Worm (Caenorhabditis elegans): ENCODE measurements around the gene F49F1.17.
A peak's percentile ranks its signal among the peaks of the same experiment; 100 is the strongest.

Gene F49F1.17

DNA sequence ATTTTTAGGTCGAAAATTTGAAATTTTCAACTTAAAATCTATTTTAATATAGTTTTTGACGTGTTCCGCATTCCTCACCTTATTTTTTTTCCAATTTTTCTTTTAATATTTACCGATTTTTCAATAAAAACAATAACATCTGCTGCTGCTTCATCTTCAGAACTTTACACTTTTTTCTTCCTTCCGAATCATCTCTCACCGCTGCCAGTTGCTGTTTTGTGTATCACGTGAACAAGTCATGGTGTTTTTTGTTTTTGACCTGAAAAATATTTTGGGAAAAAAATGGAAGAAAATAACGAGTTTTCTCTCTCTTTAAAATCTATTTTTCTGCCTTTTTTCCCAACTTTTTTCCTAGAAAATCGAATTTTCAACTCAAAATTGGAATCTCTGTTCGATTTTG is 35.9 kb downstream of the F49F1.17 start:
- no peak for TF ChIP-seq K12H6.12 (tag; optimal IDR thresholded peaks at IDR 0.05)
- no peak for TF ChIP-seq efl-1 (GFP tag; optimal IDR thresholded peaks at IDR 0.05)
- TF ChIP-seq lin-40 (tag; optimal IDR thresholded peaks at IDR 0.05) = no peak
- TF ChIP-seq repo-1 (tag; optimal IDR thresholded peaks at IDR 0.05) = no peak
- no peak for TF ChIP-seq sea-2 (GFP tag; IDR thresholded peaks at IDR 0.05)
- no peak for TF ChIP-seq atf-7 (tag; optimal IDR thresholded peaks at IDR 0.05)

ce11 chrIV:4096940-4097339 is 38.7 kb downstream of the F49F1.17 start:
- TF ChIP-seq cebp-1 (GFP tag; IDR thresholded peaks at IDR 0.05) (no peak), cebp-1 (tag; optimal IDR thresholded peaks at IDR 0.05) (peak; percentile 67), dox-1 (GFP tag; IDR thresholded peaks at IDR 0.05) (no peak)

DNA sequence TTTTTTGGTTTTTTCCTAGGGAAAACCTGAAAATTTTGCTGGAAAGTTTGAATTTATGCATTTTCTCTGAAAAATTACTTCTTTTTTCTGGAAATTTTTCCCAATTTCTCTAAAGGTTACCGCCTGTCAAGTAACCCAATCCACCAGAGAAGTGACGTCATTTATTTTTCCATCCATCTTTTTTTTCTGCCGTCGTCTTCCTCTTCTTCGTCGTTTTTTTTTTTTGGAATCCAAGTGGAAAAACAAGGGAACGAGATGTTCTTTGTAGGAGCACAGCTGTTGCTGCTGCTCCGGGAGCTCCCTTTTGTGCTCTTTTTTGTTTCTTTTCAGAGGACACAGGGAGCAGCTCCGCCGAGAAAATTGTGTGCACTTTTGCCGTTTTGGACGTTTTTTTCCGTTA is 41.3 kb downstream of the F49F1.17 start:
- TF ChIP-seq ztf-18 (tag; optimal IDR thresholded peaks at IDR 0.05) (no peak), ztf-25 (GFP tag; IDR thresholded peaks at IDR 0.05) (no peak), K11D2.4 (GFP tag; IDR thresholded peaks at IDR 0.05) (0 out of 2 replicates have a peak, but pooled peaks have one; percentile 36), C17E4.6 (GFP tag; IDR thresholded peaks at IDR 0.05) (no peak), atf-7 (tag; optimal IDR thresholded peaks at IDR 0.05) (peak; percentile 62), mcd-1 (GFP tag; IDR thresholded peaks at IDR 0.05) (no peak), nhr-179 (tag; optimal IDR thresholded peaks at IDR 0.05) (no peak), ccch-3 (GFP tag; optimal IDR thresholded peaks at IDR 0.05) (no peak), lin-40 (tag; optimal IDR thresholded peaks at IDR 0.05) (no peak), snpc-1.3 (tag; optimal IDR thresholded peaks at IDR 0.05; ENCODE audit: insufficient read depth) (no peak), hlh-26 (GFP tag; conservative IDR thresholded peaks at IDR 0.05) (no peak), dox-1 (GFP tag; IDR thresholded peaks at IDR 0.05) (no peak), ZK185.1 (tag; optimal IDR thresholded peaks at IDR 0.05; ENCODE audit: poor library complexity, severe bottlenecking) (no peak)

DNA sequence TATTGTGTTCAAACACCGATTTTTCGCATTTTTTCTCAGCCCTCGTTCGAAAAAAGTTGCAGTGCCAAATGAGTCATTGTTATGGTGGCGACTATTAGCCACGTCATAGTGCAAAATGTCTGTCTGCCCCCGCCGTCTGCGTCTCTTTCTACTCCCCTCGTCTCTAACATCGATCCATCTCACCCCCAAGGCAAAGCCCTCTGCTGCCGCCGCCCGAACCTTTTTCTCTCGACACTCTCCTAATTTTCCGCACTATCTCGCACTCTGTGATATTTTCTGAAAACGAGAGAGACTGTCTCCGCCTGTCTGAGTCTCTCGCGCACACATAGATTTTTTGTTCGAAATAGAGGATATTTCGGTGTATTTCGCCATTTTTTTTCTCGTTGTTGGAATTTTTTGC is 42.6 kb downstream of the F49F1.17 start:
- TF ChIP-seq lir-1 (GFP tag; conservative IDR thresholded peaks at IDR 0.05) = no peak
- TF ChIP-seq zfh-2 (GFP tag; conservative IDR thresholded peaks at IDR 0.05) = peak; percentile 95
- no peak for TF ChIP-seq ztf-22 (GFP tag; optimal IDR thresholded peaks at IDR 0.05)
- peak; percentile 3 for TF ChIP-seq nhr-90 (tag; optimal IDR thresholded peaks at IDR 0.05)
- no peak for TF ChIP-seq bed-2 (GFP tag; IDR thresholded peaks at IDR 0.05)
- no peak for TF ChIP-seq ztf-6 (GFP tag; IDR thresholded peaks at IDR 0.05)
- TF ChIP-seq die-1 (tag; optimal IDR thresholded peaks at IDR 0.05) = no peak
- no peak for TF ChIP-seq fkh-3 (tag; optimal IDR thresholded peaks at IDR 0.05)
- no peak for TF ChIP-seq nhr-179 (tag; optimal IDR thresholded peaks at IDR 0.05)
- no peak for TF ChIP-seq zim-3 (tag; optimal IDR thresholded peaks at IDR 0.05)
- TF ChIP-seq nfyb-1 (GFP tag; IDR thresholded peaks at IDR 0.05) = peak; percentile 76
- no peak for TF ChIP-seq T07F8.4 (tag; optimal IDR thresholded peaks at IDR 0.05)
- TF ChIP-seq tlf-1 (GFP tag; optimal IDR thresholded peaks at IDR 0.05) = no peak
- TF ChIP-seq madf-8 (GFP tag; conservative IDR thresholded peaks at IDR 0.05) = no peak
- TF ChIP-seq ztf-26 (tag; optimal IDR thresholded peaks at IDR 0.05) = peak; percentile 19
- TF ChIP-seq C17E4.6 (GFP tag; IDR thresholded peaks at IDR 0.05) = no peak
- TF ChIP-seq B0019.2 (GFP tag; conservative IDR thresholded peaks at IDR 0.05) = no peak
- no peak for TF ChIP-seq attf-3 (GFP tag; conservative IDR thresholded peaks at IDR 0.05)
- TF ChIP-seq let-526 (GFP tag; IDR thresholded peaks at IDR 0.05) = no peak
- TF ChIP-seq pbrm-1 (GFP tag; IDR thresholded peaks at IDR 0.05) = peak; percentile 65; the same call in 1 of the 2 replicates
- no peak for TF ChIP-seq D2030.7 (GFP tag; IDR thresholded peaks at IDR 0.05)
- TF ChIP-seq hlh-26 (GFP tag; conservative IDR thresholded peaks at IDR 0.05) = no peak
- no peak for TF ChIP-seq Y95B8A.8 (GFP tag; IDR thresholded peaks at IDR 0.05)
- TF ChIP-seq attf-5 (GFP tag; optimal IDR thresholded peaks at IDR 0.05) = peak; percentile 81
- no peak for TF ChIP-seq dpff-1 (tag; optimal IDR thresholded peaks at IDR 0.05)
- no peak for TF ChIP-seq F22D6.2 (tag; optimal IDR thresholded peaks at IDR 0.05)
- TF ChIP-seq F39B2.1 (GFP tag; IDR thresholded peaks at IDR 0.05) = no peak
- TF ChIP-seq ceh-79 (tag; optimal IDR thresholded peaks at IDR 0.05) = no peak
- TF ChIP-seq T26A5.8 (tag; optimal IDR thresholded peaks at IDR 0.05) = no peak
- peak; percentile 65 for TF ChIP-seq ZK185.1 (tag; optimal IDR thresholded peaks at IDR 0.05; ENCODE audit: poor library complexity, severe bottlenecking)
